Fruit fly (Drosophila melanogaster): Measurements from ENCODE around the gene CG34328.

CG34328 gene

DNA sequence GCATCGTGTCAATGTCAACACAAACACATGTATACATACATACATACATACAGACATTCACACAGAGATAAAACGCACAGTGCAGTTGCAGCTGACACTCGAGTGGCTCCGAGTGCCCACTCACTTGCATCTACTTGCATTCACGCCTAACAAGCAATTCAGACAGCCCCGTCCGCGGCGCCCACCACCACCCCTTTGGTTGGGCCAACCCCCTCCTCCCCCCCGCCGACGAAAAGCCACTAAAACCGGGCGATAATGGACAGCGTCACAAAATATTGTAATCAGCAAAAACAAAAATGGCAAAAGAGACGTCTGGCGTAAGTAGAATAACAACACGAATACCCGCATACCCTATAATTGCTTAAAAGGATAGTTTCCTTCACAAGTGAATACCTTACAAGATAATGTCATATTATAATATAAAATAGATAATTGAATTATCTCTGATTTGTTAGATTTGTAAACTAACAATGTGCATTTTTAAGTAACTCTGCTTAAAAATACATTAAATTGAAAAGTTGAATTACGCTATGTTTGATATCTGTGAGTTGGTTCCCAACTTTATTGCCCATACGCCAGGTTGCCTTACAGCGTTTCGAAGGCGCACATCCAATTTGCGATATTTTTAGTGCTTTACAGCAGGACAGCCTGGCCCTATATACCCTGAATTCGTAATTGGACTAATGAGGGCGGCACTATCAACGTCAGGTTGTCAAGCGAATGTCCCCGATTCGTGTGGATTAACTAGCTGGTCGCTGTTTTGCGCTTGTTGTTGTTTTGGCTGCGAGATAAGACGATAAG is 6.9 kb upstream of the CG34328 start (continued):
- TF ChIP-seq gem (tag; optimal IDR thresholded peaks at IDR 0.05) (peak; percentile 9), Oli (tag; optimal IDR thresholded peaks at IDR 0.05) (peak; percentile 10), CG2678 (tag; optimal IDR thresholded peaks at IDR 0.05) (peak; percentile 20), nmo (GFP tag; optimal IDR thresholded peaks at IDR 0.05) (no peak), CG2116 (GFP tag; optimal IDR thresholded peaks at IDR 0.05) (no peak), HLH54F (GFP tag; optimal IDR thresholded peaks at IDR 0.05) (no peak), row (GFP tag; IDR thresholded peaks at IDR 0.05) (peak; percentile 65), Dref (GFP tag; IDR thresholded peaks at IDR 0.05) (no peak), vnd (GFP tag; IDR thresholded peaks at IDR 0.05; ENCODE audit: partially characterized antibody) (no peak), CG6654 (GFP tag; optimal IDR thresholded peaks at IDR 0.05) (no peak), CG3407 (GFP tag; optimal IDR thresholded peaks at IDR 0.05) (no peak), CG32532 (GFP tag; IDR thresholded peaks at IDR 0.05) (no peak), CG11093 (GFP tag; IDR thresholded peaks at IDR 0.05) (no peak), ftz-f1 (GFP tag; optimal IDR thresholded peaks at IDR 0.05) (peak; percentile 3), Lhr (GFP tag; optimal IDR thresholded peaks at IDR 0.05) (no peak), CG43689 (GFP tag; IDR thresholded peaks at IDR 0.05) (no peak), CG12659 (GFP tag; optimal IDR thresholded peaks at IDR 0.05) (no peak), pros (GFP tag; optimal IDR thresholded peaks at IDR 0.05) (no peak), CG6813 (GFP tag; optimal IDR thresholded peaks at IDR 0.05) (no peak), sr (GFP tag; IDR thresholded peaks at IDR 0.05) (0 out of 3 replicates have a peak, but pooled peaks have one; percentile 21), CG14710 (tag; optimal IDR thresholded peaks at IDR 0.05) (no peak), Mad (GFP tag; optimal IDR thresholded peaks at IDR 0.05) (no peak), CG9727 (GFP tag; optimal IDR thresholded peaks at IDR 0.05) (peak; percentile 22), HLH3B (GFP tag; IDR thresholded peaks at IDR 0.05) (no peak), D19B (GFP tag; optimal IDR thresholded peaks at IDR 0.05) (peak; percentile 93), mirr (GFP tag; optimal IDR thresholded peaks at IDR 0.05) (peak; percentile 71), GATAe (GFP tag; conservative IDR thresholded peaks at IDR 0.05) (peak; percentile 70), Camta (GFP tag; optimal IDR thresholded peaks at IDR 0.05) (no peak), slbo (GFP tag; IDR thresholded peaks at IDR 0.05) (peak; percentile 22; the same call in 1 of the 2 replicates)

DNA sequence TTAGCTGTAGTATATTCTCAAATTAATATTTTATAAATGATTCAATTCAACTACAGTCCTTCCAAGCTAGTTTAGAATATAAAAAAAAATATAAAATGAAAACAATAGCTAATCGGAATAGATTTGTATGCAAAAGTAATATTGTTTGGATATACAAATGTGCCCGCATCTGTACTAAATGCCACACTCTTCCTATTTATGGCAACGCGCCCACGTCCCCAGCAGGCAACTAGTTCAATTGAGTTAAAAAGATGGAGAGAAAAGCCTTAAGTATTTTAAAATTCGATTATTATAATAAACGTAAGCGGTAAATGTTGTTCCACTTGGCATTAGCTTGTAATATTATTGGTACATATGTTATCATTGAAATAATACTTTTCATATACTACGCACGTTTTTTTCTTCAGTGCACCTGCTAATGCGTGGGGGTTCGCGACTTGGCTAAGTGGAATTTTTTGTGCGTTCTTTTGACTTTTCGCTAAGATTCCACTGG is 5.7 kb upstream of the CG34328 start:
- TF ChIP-seq CG43689 (GFP tag; IDR thresholded peaks at IDR 0.05) (peak; percentile 40; the same call in 1 of the 2 replicates), D19A (tag; optimal IDR thresholded peaks at IDR 0.05) (peak; percentile 58), Optix (GFP tag; IDR thresholded peaks at IDR 0.05) (no peak), kay (GFP tag; optimal IDR thresholded peaks at IDR 0.05) (peak; percentile 22), dysf (GFP tag; IDR thresholded peaks at IDR 0.05) (peak; percentile 64; the same call in 2 of the 3 replicates), wdn (GFP tag; IDR thresholded peaks at IDR 0.05) (0 out of 2 replicates have a peak, but pooled peaks have one; percentile 25), sr (GFP tag; IDR thresholded peaks at IDR 0.05) (peak; percentile 86), D (optimal IDR thresholded peaks at IDR 0.05) (no peak), D (GFP tag; optimal IDR thresholded peaks at IDR 0.05) (peak; percentile 59), lbe (GFP tag; optimal IDR thresholded peaks at IDR 0.05) (no peak), CG12942 (GFP tag; optimal IDR thresholded peaks at IDR 0.05) (peak; percentile 64), CG30431 (GFP tag; optimal IDR thresholded peaks at IDR 0.05) (peak; percentile 51), Lpt (GFP tag; optimal IDR thresholded peaks at IDR 0.05) (no peak), Dip3 (GFP tag; optimal IDR thresholded peaks at IDR 0.05) (peak; percentile 15), Stat92E (GFP tag; optimal IDR thresholded peaks at IDR 0.05) (peak in 1 of 3 experiments; percentile 48), grau (tag; optimal IDR thresholded peaks at IDR 0.05) (peak; percentile 74), repo (GFP tag; optimal IDR thresholded peaks at IDR 0.05) (no peak), HHEX (GFP tag; optimal IDR thresholded peaks at IDR 0.05) (peak; percentile 39), jigr1 (GFP tag; IDR thresholded peaks at IDR 0.05) (no peak), lola (GFP tag; optimal IDR thresholded peaks at IDR 0.05) (peak in 1 of 3 experiments; percentile 60), HLH4C (GFP tag; IDR thresholded peaks at IDR 0.05; ENCODE audit: partially characterized antibody) (no peak), zf30C (GFP tag; optimal IDR thresholded peaks at IDR 0.05) (peak; percentile 60)

Measured in whole organism, embryonic.